Worm (Caenorhabditis elegans) whole organism, late embryonic: ENCODE measurements around the gene col-119.

ENCODE experiments used
- C08G9.2 ChIP-seq: sonication (generic microtip); optimal IDR thresholded peaks from 2 replicates; lab custom pipeline; 2016; ENCODE audit warnings: mild to moderate bottlenecking, missing genetic modification characterization, moderate library complexity, missing compliant biosample characterization
- C38D4.7 ChIP-seq: fragments of 200-800 bp; sonication (Bioruptor generic); optimal IDR thresholded peaks from 2 replicates; lab custom pipeline; 2018; ENCODE audit warnings: mild to moderate bottlenecking, missing genetic modification characterization, moderate library complexity, missing compliant biosample characterization
- F13H6.1 ChIP-seq: sonication (generic microtip); optimal IDR thresholded peaks from 2 replicates; lab custom pipeline; 2016; ENCODE audit warnings: missing genetic modification characterization, missing compliant biosample characterization
- K09A11.1 ChIP-seq: sonication (generic microtip); optimal IDR thresholded peaks from 2 replicates; lab custom pipeline; 2017; ENCODE audit warnings: antibody characterized with exemption, mild to moderate bottlenecking, missing genetic modification characterization, missing compliant biosample characterization; ENCODE audit not compliant: insufficient read depth
- T23F11.4 ChIP-seq: fragments of 200-800 bp; sonication (Bioruptor generic); optimal IDR thresholded peaks from 2 replicates; lab custom pipeline; 2018; ENCODE audit warnings: mild to moderate bottlenecking, missing genetic modification characterization, missing compliant biosample characterization
- Y22D7AL.16 ChIP-seq: sonication (generic microtip); optimal IDR thresholded peaks from 2 replicates; lab custom pipeline; 2016; ENCODE audit warnings: missing genetic modification characterization, missing compliant biosample characterization
- ahr-1 ChIP-seq: sonication (generic microtip); optimal IDR thresholded peaks from 2 replicates; lab custom pipeline; 2016; ENCODE audit warnings: missing genetic modification characterization, missing compliant biosample characterization
- ama-1 ChIP-seq: fragments of 150-350 bp; optimal IDR thresholded peaks from 2 replicates; lab custom pipeline; 2014
- ceh-14 ChIP-seq: sonication (generic microtip); optimal IDR thresholded peaks from 2 replicates; lab custom pipeline; 2016; ENCODE audit warnings: missing genotype, missing genetic modification characterization, missing compliant biosample characterization
- ceh-19 ChIP-seq: fragments of 200-800 bp; sonication (Bioruptor generic); optimal IDR thresholded peaks from 2 replicates; lab custom pipeline; 2018; ENCODE audit warnings: mild to moderate bottlenecking, missing genetic modification characterization, missing compliant biosample characterization
- ceh-22 ChIP-seq: sonication (generic microtip); optimal IDR thresholded peaks from 2 replicates; lab custom pipeline; 2017; ENCODE audit warnings: missing biosample characterization, missing genetic modification characterization
- ceh-24 ChIP-seq: sonication (generic microtip); optimal IDR thresholded peaks from 2 replicates; lab custom pipeline; 2016; ENCODE audit warnings: mild to moderate bottlenecking, missing genetic modification characterization, missing compliant biosample characterization
- ceh-30 ChIP-seq: fragments of 150-350 bp; optimal IDR thresholded peaks from 2 replicates; lab custom pipeline; 2014; ENCODE audit warnings: missing biosample characterization, missing genetic modification characterization
- ceh-34 ChIP-seq: sonication (generic microtip); optimal IDR thresholded peaks from 2 replicates; lab custom pipeline; 2016; ENCODE audit warnings: mild to moderate bottlenecking, missing genetic modification characterization, missing compliant biosample characterization
- ceh-45 ChIP-seq: fragments of 200-800 bp; sonication (Bioruptor generic); IDR thresholded peaks from 2 replicates; pipeline ENCODE4 v1.3.6; 2022; ENCODE audit warnings: missing genetic modification reagents, missing genetic modification characterization, missing compliant biosample characterization
- ceh-48 ChIP-seq: sonication (generic microtip); optimal IDR thresholded peaks from 2 replicates; lab custom pipeline; 2016; ENCODE audit warnings: missing genetic modification characterization, inconsistent platforms, missing compliant biosample characterization
- ceh-9 ChIP-seq: sonication (generic microtip); optimal IDR thresholded peaks from 2 replicates; lab custom pipeline; 2016; ENCODE audit warnings: mild to moderate bottlenecking, missing genetic modification characterization, inconsistent platforms, missing compliant biosample characterization
- che-1 ChIP-seq: sonication (generic microtip); optimal IDR thresholded peaks from 2 replicates; lab custom pipeline; 2016; ENCODE audit warnings: mild to moderate bottlenecking, missing genetic modification characterization, missing compliant biosample characterization
- elt-2 ChIP-seq: sonication (generic microtip); optimal IDR thresholded peaks from 2 replicates; lab custom pipeline; 2016; ENCODE audit warnings: missing genetic modification reagents, missing genetic modification characterization, missing compliant biosample characterization
- elt-4 ChIP-seq: sonication (generic microtip); optimal IDR thresholded peaks from 2 replicates; lab custom pipeline; 2016; ENCODE audit warnings: missing genetic modification characterization, missing compliant biosample characterization
- fax-1 ChIP-seq: sonication (generic microtip); optimal IDR thresholded peaks from 2 replicates; lab custom pipeline; 2016; ENCODE audit warnings: missing genotype, missing genetic modification characterization, missing compliant biosample characterization
- fkh-6 ChIP-seq: sonication (generic microtip); optimal IDR thresholded peaks from 2 replicates; lab custom pipeline; 2016; ENCODE audit warnings: missing genetic modification characterization, missing compliant biosample characterization
- hlh-13 ChIP-seq: fragments of 200-800 bp; sonication (Bioruptor generic); optimal IDR thresholded peaks from 2 replicates; lab custom pipeline; 2018; ENCODE audit warnings: mild to moderate bottlenecking, missing genetic modification characterization, missing compliant biosample characterization
- hlh-15 ChIP-seq: sonication (generic microtip); optimal IDR thresholded peaks from 2 replicates; lab custom pipeline; 2016; ENCODE audit warnings: missing genetic modification characterization, missing compliant biosample characterization
- hlh-6 ChIP-seq: sonication (generic microtip); optimal IDR thresholded peaks from 2 replicates; lab custom pipeline; 2016; ENCODE audit warnings: missing genotype, missing genetic modification characterization, missing compliant biosample characterization
- hlh-8 ChIP-seq: sonication (generic microtip); optimal IDR thresholded peaks from 2 replicates; lab custom pipeline; 2016; ENCODE audit warnings: missing genotype, missing genetic modification characterization, missing compliant biosample characterization
- lin-11 ChIP-seq: fragments of 200-800 bp; sonication (Bioruptor generic); optimal IDR thresholded peaks from 2 replicates; lab custom pipeline; 2018; ENCODE audit warnings: mild to moderate bottlenecking, missing genetic modification characterization, missing compliant biosample characterization
- mec-3 ChIP-seq: sonication (generic microtip); optimal IDR thresholded peaks from 2 replicates; lab custom pipeline; 2016; ENCODE audit warnings: borderline replicate concordance, missing genetic modification characterization, missing compliant biosample characterization
- nfya-1 ChIP-seq: sonication (generic microtip); optimal IDR thresholded peaks from 2 replicates; lab custom pipeline; 2017; ENCODE audit warnings: missing genetic modification characterization, mild to moderate bottlenecking, missing compliant biosample characterization, antibody characterized with exemption, moderate library complexity
- nhr-232 ChIP-seq: sonication (generic microtip); optimal IDR thresholded peaks from 2 replicates; lab custom pipeline; 2016; ENCODE audit warnings: missing genetic modification characterization, missing compliant biosample characterization
- npax-4 ChIP-seq: sonication (generic microtip); optimal IDR thresholded peaks from 2 replicates; lab custom pipeline; 2016; ENCODE audit warnings: missing genetic modification characterization, missing compliant biosample characterization
- odd-2 ChIP-seq: sonication (generic microtip); optimal IDR thresholded peaks from 2 replicates; lab custom pipeline; 2017; ENCODE audit warnings: antibody characterized with exemption, mild to moderate bottlenecking, missing genetic modification characterization, missing compliant biosample characterization
- pax-1 ChIP-seq: fragments of 150-350 bp; optimal IDR thresholded peaks from 2 replicates; lab custom pipeline; 2014; ENCODE audit warnings: missing biosample characterization, missing genetic modification characterization
- pha-2 ChIP-seq: sonication (generic microtip); optimal IDR thresholded peaks from 2 replicates; lab custom pipeline; 2017; ENCODE audit warnings: mild to moderate bottlenecking, missing genetic modification characterization, missing compliant biosample characterization
- pha-4 ChIP-seq: fragments of 150-350 bp; optimal IDR thresholded peaks from 2 replicates; lab custom pipeline; 2018; ENCODE audit warnings: missing biosample characterization, missing genetic modification reagents, missing genetic modification characterization
- pqm-1 ChIP-seq: sonication (generic microtip); optimal IDR thresholded peaks from 2 replicates; lab custom pipeline; 2016; ENCODE audit warnings: missing genetic modification characterization, missing compliant biosample characterization
- pros-1 ChIP-seq: fragments of 150-350 bp; optimal IDR thresholded peaks from 2 replicates; lab custom pipeline; 2014; ENCODE audit warnings: missing biosample characterization, missing genetic modification reagents, missing genetic modification characterization
- ref-2 ChIP-seq: sonication (generic microtip); optimal IDR thresholded peaks from 2 replicates; lab custom pipeline; 2016; ENCODE audit warnings: missing genetic modification characterization, missing compliant biosample characterization
- rnt-1 ChIP-seq: sonication (generic microtip); optimal IDR thresholded peaks from 2 replicates; lab custom pipeline; 2016; ENCODE audit warnings: missing genetic modification characterization, missing compliant biosample characterization
- sdc-2 ChIP-seq: sonication (generic microtip); optimal IDR thresholded peaks from 2 replicates; lab custom pipeline; 2016; ENCODE audit warnings: missing genotype, missing genetic modification characterization, missing compliant biosample characterization
- sox-2 ChIP-seq: fragments of 200-800 bp; sonication (Bioruptor generic); IDR thresholded peaks from 2 replicates; pipeline ENCODE4 v1.3.6; 2022; ENCODE audit warnings: missing genetic modification reagents, missing genetic modification characterization, missing compliant biosample characterization
- sox-4 ChIP-seq: sonication (generic microtip); optimal IDR thresholded peaks from 2 replicates; lab custom pipeline; 2017; ENCODE audit warnings: mild to moderate bottlenecking, missing genetic modification characterization, inconsistent platforms, missing compliant biosample characterization
- syd-9 ChIP-seq: sonication (generic microtip); optimal IDR thresholded peaks from 2 replicates; lab custom pipeline; 2016; ENCODE audit warnings: mild to moderate bottlenecking, missing genetic modification characterization, moderate library complexity, missing compliant biosample characterization
- tbx-2 ChIP-seq: sonication (generic microtip); optimal IDR thresholded peaks from 2 replicates; lab custom pipeline; 2016; ENCODE audit warnings: missing genetic modification characterization, missing compliant biosample characterization
- tbx-7 ChIP-seq: sonication (generic microtip); optimal IDR thresholded peaks from 2 replicates; lab custom pipeline; 2016; ENCODE audit warnings: missing genotype, missing genetic modification characterization, missing compliant biosample characterization
- ttx-3 ChIP-seq: sonication (generic microtip); optimal IDR thresholded peaks from 2 replicates; lab custom pipeline; 2016; ENCODE audit warnings: missing genetic modification reagents, missing genetic modification characterization, missing compliant biosample characterization
- unc-3 ChIP-seq, 2 experiments: fragments of 200-800 bp in 1 of 2; sonication (Bioruptor generic) in 1 of 2; sonication (generic microtip) in 1 of 2; conservative IDR thresholded peaks in 1 of 2; optimal IDR thresholded peaks in 1 of 2; 2 replicates each; pipeline versions ENCODE4 v1.3.6 to Lab custom; 2016 to 2022; ENCODE audit warnings: missing compliant biosample characterization in 2 of 2, missing genetic modification characterization in 2 of 2, missing genetic modification reagents in 1 of 2
- unc-42 ChIP-seq: sonication (generic microtip); optimal IDR thresholded peaks from 2 replicates; lab custom pipeline; 2016; ENCODE audit warnings: missing genotype, missing genetic modification characterization, missing compliant biosample characterization
- unc-55 ChIP-seq: sonication (generic microtip); optimal IDR thresholded peaks from 2 replicates; lab custom pipeline; 2017; ENCODE audit warnings: missing biosample characterization, missing genetic modification reagents, missing genetic modification characterization
- unc-86 ChIP-seq: sonication (generic microtip); optimal IDR thresholded peaks from 2 replicates; lab custom pipeline; 2016; ENCODE audit warnings: missing genetic modification characterization, missing compliant biosample characterization

Gene col-119

ce11 chrIV:8973249-8973958 is 6.2 kb downstream of the col-119 start, which contains the start of gene C53B4.3 (continued):
- TF ChIP-seq Y22D7AL.16 (tag; lab: Kevin White, UChicago), result no peak
- TF ChIP-seq tbx-2 (tag; lab: Kevin White, UChicago), result peak; percentile 87
- TF ChIP-seq fax-1 (tag; lab: Kevin White, UChicago), result peak; percentile 41
- no peak for TF ChIP-seq pros-1 (tag; lab: Kevin White, UChicago)
- no peak for TF ChIP-seq pha-2 (tag; lab: Kevin White, UChicago)
- no peak for TF ChIP-seq ceh-19
- peak; percentile 14 for TF ChIP-seq unc-42 (tag; lab: Kevin White, UChicago)
- no peak for TF ChIP-seq hlh-6 (tag; lab: Kevin White, UChicago)
- TF ChIP-seq hlh-13 (GFP tag; lab: Kevin White, UChicago), result no peak
- TF ChIP-seq syd-9 (tag; lab: Kevin White, UChicago), result no peak
- TF ChIP-seq ceh-24 (tag; lab: Kevin White, UChicago), result no peak
- TF ChIP-seq ahr-1 (tag; lab: Kevin White, UChicago), result peak; percentile 9
- TF ChIP-seq unc-55, result no peak
- peak; percentile 57 for TF ChIP-seq sdc-2 (tag; lab: Kevin White, UChicago)
- TF ChIP-seq nhr-232 (tag; lab: Kevin White, UChicago), result no peak
- no peak for TF ChIP-seq nfya-1
- no peak for TF ChIP-seq elt-4
- no peak for TF ChIP-seq hlh-15
- TF ChIP-seq C08G9.2 (tag; lab: Kevin White, UChicago), result peak; percentile 97
- no peak for TF ChIP-seq unc-3 (GFP tag; conservative IDR thresholded peaks at IDR 0.05; lab: Robert Waterston, UW)
- no peak for TF ChIP-seq unc-3 (tag; optimal IDR thresholded peaks at IDR 0.05; lab: Kevin White, UChicago)
- peak; percentile 70 for TF ChIP-seq fkh-6 (tag; lab: Kevin White, UChicago)
- peak; percentile 53 for TF ChIP-seq ceh-14
- TF ChIP-seq hlh-8, result peak; percentile 83
- no peak for TF ChIP-seq lin-11 (tag; lab: Kevin White, UChicago)
- peak; percentile 81 for TF ChIP-seq ref-2 (tag; lab: Kevin White, UChicago)
- peak; percentile 18 for TF ChIP-seq unc-86 (tag; lab: Kevin White, UChicago)
- no peak for TF ChIP-seq mec-3 (tag; lab: Kevin White, UChicago)
- TF ChIP-seq pha-4, result no peak
- peak; percentile 96 for TF ChIP-seq tbx-7 (tag; lab: Kevin White, UChicago)
- no peak for TF ChIP-seq ceh-9
- no peak for TF ChIP-seq sox-4 (tag; lab: Kevin White, UChicago)
- peak; percentile 15 for TF ChIP-seq ttx-3
- TF ChIP-seq sox-2 (GFP tag; lab: Robert Waterston, UW), result no peak
- TF ChIP-seq ceh-30, result no peak
- TF ChIP-seq pqm-1, result no peak
- no peak for TF ChIP-seq ceh-22 (tag; lab: Kevin White, UChicago)
- TF ChIP-seq C38D4.7 (GFP tag; lab: Kevin White, UChicago), result no peak
- TF ChIP-seq npax-4 (tag; lab: Kevin White, UChicago), result no peak
- TF ChIP-seq elt-2, result no peak
- no peak for TF ChIP-seq odd-2 (tag; lab: Kevin White, UChicago)
- TF ChIP-seq, all 69 proteins: peak for 22

- TF ChIP-seq tbx-2 (tag; lab: Kevin White, UChicago) (no peak), K09A11.1 (no peak), nfya-1 (no peak), che-1 (tag; lab: Kevin White, UChicago) (no peak), ceh-14 (no peak), ceh-30 (no peak), pax-1 (tag; lab: Kevin White, UChicago) (no peak), ttx-3 (no peak), ama-1 (lab: Kevin White, UChicago) (no peak), ceh-34 (tag; lab: Kevin White, UChicago) (no peak), T23F11.4 (no peak), sox-4 (tag; lab: Kevin White, UChicago) (no peak), rnt-1 (tag; lab: Kevin White, UChicago) (no peak), pha-2 (tag; lab: Kevin White, UChicago) (no peak), ceh-45 (GFP tag; lab: Robert Waterston, UW) (no peak), unc-42 (tag; lab: Kevin White, UChicago) (no peak), F13H6.1 (tag; lab: Kevin White, UChicago) (no peak), ceh-48 (tag; lab: Kevin White, UChicago) (no peak), ref-2 (tag; lab: Kevin White, UChicago) (no peak), ceh-24 (tag; lab: Kevin White, UChicago) (no peak)
Observed at ce11 chrIV:8967990-8968389, 11.6 kb downstream of the col-119 start, which contains the start of gene suex-2. Gene suex-2, plus strand, starts transcription at chrIV:8968290.
